Fruit fly (Drosophila melanogaster) Kc167 (cell line): ENCODE data around the gene CG11760.

Experiments used
- Myc ChIP-seq: fragments of >200 bp; optimal IDR thresholded peaks from 2 replicates; lab custom pipeline; 2017; ENCODE audit warnings: missing external identifiers
- Sin3A ChIP-seq: fragments of >200 bp; optimal IDR thresholded peaks from 2 replicates; lab custom pipeline; 2018; ENCODE audit warnings: missing external identifiers
- h ChIP-seq: fragments of >200 bp; optimal IDR thresholded peaks from 3 replicates; lab custom pipeline; 2018; ENCODE audit warnings: missing external identifiers
- insv ChIP-seq: fragments of >200 bp; optimal IDR thresholded peaks from 3 replicates; lab custom pipeline; 2018; ENCODE audit warnings: missing external identifiers
- psq ChIP-seq: fragments of >200 bp; optimal IDR thresholded peaks from 2 replicates; lab custom pipeline; 2017; ENCODE audit warnings: missing external identifiers
- ttk ChIP-seq: sonication (Bioruptor generic); optimal IDR thresholded peaks from 2 replicates; lab custom pipeline; 2017; ENCODE audit warnings: missing external identifiers

Gene CG11760

DNA sequence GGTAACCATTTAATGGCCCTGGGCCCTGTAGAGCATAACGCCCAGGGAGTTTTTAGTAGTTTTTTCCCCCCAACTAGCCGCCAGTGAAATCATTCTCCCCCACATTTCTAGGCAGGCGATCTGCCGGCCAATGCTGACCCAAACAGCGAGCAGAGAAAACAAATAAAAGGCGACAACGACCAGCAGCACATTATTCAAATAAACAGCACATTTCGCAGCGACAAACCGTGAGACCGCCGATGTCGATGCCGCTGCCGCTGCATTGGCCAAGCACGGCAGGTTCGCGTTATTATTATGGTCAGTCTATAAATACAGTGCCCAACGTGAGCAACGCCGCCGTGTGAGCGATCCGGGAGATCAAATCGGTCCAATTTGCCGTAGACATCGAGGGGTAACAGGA is at the start of gene CG11760:
Gene CG11760, plus strand, starts transcription at position 301 of the 400 bp plus-strand sequence.
- TF ChIP-seq h (lab: Kevin White, UChicago) (no peak), insv (lab: Kevin White, UChicago) (no peak)

DNA sequence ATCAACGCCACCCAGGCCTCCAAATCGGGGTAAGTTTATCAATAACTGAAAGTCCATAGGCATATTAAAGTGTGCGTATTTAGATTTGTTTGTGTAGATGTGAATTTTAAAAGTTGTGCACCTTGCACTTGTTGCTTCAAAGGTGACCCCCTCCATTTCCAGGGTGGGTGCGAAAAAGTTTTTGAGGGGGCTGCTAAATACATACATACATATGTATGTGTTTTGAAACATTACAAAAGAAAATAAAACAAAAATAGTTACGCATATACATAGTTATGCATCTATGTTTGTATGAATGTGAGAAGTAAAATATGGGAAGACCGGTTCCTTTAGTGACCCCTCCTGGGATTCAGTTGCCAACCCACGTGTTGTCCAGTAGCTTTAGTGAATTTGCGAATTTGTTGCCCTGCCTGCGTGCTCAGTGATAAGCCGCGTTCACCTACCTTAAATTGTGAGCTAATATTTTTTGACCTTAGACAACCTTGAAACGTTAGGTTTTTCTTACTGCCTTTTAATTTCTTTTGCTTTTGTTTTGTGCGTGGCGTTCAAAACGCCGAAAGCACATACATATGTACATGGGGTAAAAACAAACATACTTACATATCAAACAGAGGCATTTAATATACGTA is 49.0 kb upstream of the CG11760 start:
- TF ChIP-seq h (lab: Kevin White, UChicago) (no peak), insv (lab: Kevin White, UChicago) (no peak)

DNA sequence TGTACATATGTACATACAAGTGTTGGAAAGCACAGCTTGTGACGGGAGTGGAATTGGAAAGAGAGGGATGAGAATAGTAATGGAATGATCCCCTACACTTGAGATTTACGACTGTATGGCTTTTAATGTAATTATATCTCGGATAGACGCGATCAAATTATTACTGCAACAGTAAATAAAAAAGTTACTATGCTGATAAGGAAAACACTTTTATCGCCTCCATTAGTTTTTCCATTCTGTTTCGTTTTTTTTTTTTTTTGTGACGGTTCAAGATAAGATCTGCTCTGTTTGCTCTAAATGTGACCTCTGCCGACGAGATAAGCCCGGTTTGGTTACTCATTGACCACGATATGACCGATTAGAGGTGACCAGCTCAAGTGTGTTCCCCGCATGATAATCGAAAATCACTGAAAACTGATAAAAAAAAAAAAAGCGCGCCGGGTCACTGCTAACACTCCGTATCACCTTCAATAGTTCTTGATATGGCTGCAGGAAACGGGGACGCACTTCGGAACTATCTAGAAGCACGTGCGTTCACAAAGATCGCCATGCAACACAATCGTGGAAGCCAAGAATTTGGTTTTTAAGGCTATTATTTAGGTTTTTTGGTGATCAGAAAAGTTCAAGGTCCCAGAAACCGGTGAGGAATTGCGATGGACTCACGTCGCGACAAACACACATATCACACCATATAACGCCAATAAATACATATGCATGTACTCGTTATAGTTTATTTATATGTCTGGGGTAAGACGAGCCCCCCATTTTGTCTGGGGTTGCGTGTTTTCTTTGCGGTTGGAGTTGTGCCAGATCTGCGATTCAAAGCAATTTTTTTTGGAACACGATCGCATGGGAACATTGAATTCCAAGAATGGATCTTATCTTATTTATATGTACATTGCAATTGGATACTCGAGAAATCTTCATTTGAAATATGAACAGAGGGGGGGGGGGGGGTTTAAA is 48.2 kb upstream of the CG11760 start, which contains the start of gene p:
Gene p, minus strand, starts transcription at position 156 of the 963 bp plus-strand sequence.
- TF ChIP-seq Myc (lab: Kevin White, UChicago) = no peak
- no peak for TF ChIP-seq Sin3A (lab: Kevin White, UChicago)
- no peak for TF ChIP-seq psq (lab: Kevin White, UChicago)
- no peak for TF ChIP-seq h (lab: Kevin White, UChicago)

DNA sequence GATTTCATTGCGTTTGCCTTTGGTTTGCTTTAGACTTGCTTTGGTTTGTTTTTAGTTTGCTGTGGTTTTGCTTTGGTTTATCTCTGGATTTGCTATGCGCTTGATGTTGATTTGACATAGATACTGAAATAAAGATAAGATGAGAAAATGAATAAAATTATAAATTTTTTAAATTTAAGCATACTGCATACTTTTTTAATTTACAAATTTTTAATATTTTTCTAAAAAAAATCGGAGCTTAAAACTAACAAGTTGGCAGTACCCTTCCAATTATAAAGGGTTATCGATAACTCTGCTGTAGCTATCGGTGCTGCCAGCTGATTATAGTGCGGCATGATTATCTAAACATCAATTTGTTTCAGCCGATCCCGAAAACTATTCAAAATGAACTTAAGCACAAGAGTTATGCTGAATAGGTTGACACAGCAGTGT is 45.2 kb upstream of the CG11760 start, which contains the start of gene mRpL19:
Gene mRpL19, plus strand, starts transcription at position 307 of the 432 bp plus-strand sequence.
- TF ChIP-seq ttk (lab: Kevin White, UChicago) (no peak), psq (lab: Kevin White, UChicago) (no peak), h (lab: Kevin White, UChicago) (no peak), insv (lab: Kevin White, UChicago) (no peak), Sin3A (lab: Kevin White, UChicago) (no peak), Myc (lab: Kevin White, UChicago) (no peak)

DNA sequence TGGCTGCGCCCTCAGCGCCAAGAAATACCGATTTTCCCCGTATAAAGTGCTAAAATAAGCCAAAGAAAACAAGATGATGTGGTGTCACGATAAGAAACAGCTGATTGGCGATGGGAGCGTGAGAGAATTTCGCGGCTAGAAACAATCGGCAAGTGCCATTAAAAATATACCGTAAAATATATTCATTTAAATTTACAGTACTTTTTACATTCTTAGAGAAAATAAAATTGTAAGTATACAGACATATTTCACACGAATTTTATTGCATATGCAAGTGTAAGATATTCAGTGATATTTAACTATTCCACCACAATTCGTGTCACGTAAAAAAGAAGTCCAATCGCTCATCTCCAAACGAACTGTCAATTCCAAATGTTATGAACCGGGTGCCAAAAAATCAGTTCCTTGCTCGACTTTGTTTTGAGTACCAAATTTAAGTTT is 42.4 kb upstream of the CG11760 start, which contains the start of the genes Unc50, CG11755 and CG8043:
Gene Unc50, minus strand, starts transcription at position 54 of the 441 bp plus-strand sequence.
Gene CG11755, plus strand, starts transcription at position 356 of the 441 bp plus-strand sequence.
Gene CG8043, plus strand, starts transcription at position 356 of the 441 bp plus-strand sequence.
- TF ChIP-seq h (lab: Kevin White, UChicago) (no peak), insv (lab: Kevin White, UChicago) (no peak), psq (lab: Kevin White, UChicago) (no peak), ttk (lab: Kevin White, UChicago) (no peak), Sin3A (lab: Kevin White, UChicago) (no peak), Myc (lab: Kevin White, UChicago) (no peak)

DNA sequence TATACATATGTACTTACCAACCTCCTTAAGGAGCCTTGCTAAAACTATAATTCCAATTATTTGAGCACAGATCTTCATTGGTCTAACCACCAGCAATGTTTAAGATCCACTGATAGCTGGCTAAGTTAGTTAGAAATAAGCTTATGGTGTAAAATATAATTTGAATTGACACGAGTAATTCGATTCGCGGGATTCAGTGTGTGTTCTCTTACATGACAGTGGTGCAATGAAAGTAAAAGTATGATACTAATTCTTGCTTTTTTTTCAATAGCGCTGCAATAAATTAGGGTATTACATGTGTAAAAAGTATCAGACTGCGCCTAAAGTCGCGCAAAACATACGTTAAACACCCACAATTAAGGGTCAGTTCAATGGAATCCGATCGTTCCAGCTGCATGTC is 39.1 kb upstream of the CG11760 start, which contains the start of gene CG33325:
Gene CG33325, minus strand, starts transcription at position 101 of the 400 bp plus-strand sequence.
- TF ChIP-seq insv (lab: Kevin White, UChicago) (no peak), psq (lab: Kevin White, UChicago) (no peak), h (lab: Kevin White, UChicago) (no peak), Sin3A (lab: Kevin White, UChicago) (no peak), ttk (lab: Kevin White, UChicago) (no peak)

DNA sequence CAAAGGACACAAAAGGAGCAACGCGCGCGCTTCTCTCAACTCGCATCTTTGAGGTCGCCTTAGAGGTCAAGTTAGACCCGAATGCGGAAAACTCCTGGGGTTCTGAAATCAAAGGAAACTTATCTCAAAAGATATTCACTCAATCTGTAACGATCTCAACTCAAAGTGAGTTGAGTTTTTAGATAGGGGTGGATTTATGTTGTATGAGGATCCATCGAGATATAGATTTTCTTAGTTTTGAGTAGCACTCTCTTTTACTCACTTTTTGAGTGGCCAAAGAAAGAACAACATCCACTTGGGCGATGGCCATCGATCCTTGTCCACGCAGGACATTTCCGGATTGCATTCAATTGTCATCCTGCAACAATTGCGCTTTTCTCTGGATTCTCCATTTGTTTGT is 38.4 kb upstream of the CG11760 start:
- no peak for TF ChIP-seq insv (lab: Kevin White, UChicago)
- TF ChIP-seq Sin3A (lab: Kevin White, UChicago) = no peak
- no peak for TF ChIP-seq h (lab: Kevin White, UChicago)
- no peak for TF ChIP-seq Myc (lab: Kevin White, UChicago)
- TF ChIP-seq psq (lab: Kevin White, UChicago) = no peak
- no peak for TF ChIP-seq ttk (lab: Kevin White, UChicago)

DNA sequence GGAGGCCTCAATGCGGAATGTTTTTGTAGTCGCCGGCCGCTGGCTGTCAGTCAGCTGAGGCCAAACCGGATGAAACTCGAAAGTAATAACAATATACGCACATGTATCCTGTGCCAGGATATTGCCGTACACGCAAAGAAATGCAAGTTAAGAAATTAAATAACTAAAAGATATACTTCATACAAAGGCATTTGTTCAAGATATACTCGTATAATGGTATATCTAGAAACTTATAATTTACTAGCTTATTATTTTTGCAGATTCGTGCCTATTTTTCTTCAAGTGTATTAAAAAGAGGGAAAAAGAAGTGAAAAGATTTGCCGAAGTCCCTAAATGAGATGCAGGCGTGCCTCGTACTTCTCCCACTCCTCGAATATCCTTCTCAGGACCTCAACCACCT is 35.7 kb upstream of the CG11760 start:
- no peak for TF ChIP-seq ttk (lab: Kevin White, UChicago)
- TF ChIP-seq insv (lab: Kevin White, UChicago) = no peak
- no peak for TF ChIP-seq psq (lab: Kevin White, UChicago)
- no peak for TF ChIP-seq Myc (lab: Kevin White, UChicago)
- no peak for TF ChIP-seq h (lab: Kevin White, UChicago)
- TF ChIP-seq Sin3A (lab: Kevin White, UChicago) = no peak

DNA sequence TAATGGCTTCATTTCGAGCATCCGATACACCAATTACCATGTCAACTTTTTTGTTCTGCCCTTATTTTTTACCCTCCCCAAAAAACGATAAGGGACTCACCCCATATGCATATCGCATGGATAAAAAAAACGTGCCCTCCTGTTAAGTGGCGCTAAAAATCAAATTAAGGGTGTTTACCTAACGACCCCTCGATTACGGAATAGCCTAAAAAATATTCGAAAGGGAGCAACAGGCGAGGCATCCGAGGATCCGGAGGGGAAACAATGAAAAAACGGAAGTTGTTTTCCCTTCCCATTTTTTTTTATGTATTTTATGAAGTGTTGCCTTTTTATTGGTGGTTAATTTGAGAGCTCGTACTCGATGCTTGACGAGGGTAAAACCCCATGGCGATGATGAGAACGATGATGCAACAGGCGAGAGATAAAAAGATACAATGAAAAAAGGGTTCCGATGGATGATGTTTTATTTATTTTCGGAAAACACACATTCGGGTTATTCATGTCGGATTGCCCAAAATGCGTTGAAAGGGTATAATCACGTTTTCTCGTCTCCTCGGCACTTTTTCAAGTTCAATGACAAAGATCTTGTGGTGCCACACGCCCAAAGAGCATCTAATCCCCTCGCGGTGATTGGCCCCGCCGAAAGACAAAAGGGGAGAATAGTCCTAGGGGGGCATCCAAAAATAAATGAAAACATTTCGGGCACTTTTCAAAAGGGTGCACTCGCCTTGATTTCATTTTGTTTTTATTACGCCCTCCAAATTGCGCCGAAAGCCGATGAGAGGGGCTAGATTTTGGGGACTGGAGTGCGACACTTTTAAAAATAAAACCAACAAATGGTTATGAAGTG is 34.4 kb upstream of the CG11760 start, which contains the start of gene CG44227:
Gene CG44227, minus strand, starts transcription at position 849 of the 850 bp plus-strand sequence.
- TF ChIP-seq Myc (lab: Kevin White, UChicago) (no peak), psq (lab: Kevin White, UChicago) (no peak), h (lab: Kevin White, UChicago) (no peak), ttk (lab: Kevin White, UChicago) (no peak), Sin3A (lab: Kevin White, UChicago) (no peak), insv (lab: Kevin White, UChicago) (no peak)

DNA sequence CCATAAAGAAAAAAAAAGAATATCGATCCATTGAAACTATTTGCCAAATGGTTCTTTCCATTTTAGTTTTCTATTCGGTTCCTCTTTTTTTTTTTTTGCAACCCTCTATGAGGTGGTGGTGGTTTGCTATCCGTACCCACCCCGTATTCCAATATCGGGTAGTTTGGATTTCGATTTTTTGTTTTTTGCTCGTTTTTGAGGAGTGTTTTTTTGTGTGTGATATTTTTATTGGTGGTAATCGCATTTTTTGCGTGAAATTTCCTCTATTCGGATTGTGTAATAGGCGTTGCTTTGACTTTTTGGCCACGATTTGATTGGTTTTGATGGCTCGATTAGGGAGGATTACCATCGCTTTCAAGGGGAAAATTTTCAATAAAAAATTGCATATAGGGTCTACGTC is 32.6 kb upstream of the CG11760 start:
- TF ChIP-seq ttk (lab: Kevin White, UChicago) (no peak), insv (lab: Kevin White, UChicago) (no peak), Sin3A (lab: Kevin White, UChicago) (no peak), h (lab: Kevin White, UChicago) (no peak), Myc (lab: Kevin White, UChicago) (no peak), psq (lab: Kevin White, UChicago) (no peak)
